Fruit fly (Drosophila melanogaster) whole organism: ENCODE data around the gene CG15922.

Source experiments
- CG8478 ChIP-seq: fragments of >200 bp; optimal IDR thresholded peaks from 2 replicates; lab custom pipeline; 2018; ENCODE audit warnings: inconsistent platforms
- Dll ChIP-seq: fragments of >200 bp; optimal IDR thresholded peaks from 2 replicates; lab custom pipeline; 2017
- EcR ChIP-seq, 2 experiments: fragments of >200 bp; optimal IDR thresholded peaks; 2 replicates each; lab custom pipeline; 2017; ENCODE audit warnings: missing biosample characterization in 2 of 2, missing genetic modification characterization in 2 of 2, missing genetic modification reagents in 2 of 2
- pan ChIP-seq: fragments of >200 bp; optimal IDR thresholded peaks from 2 replicates; lab custom pipeline; 2017
- psq ChIP-seq: fragments of >200 bp; optimal IDR thresholded peaks from 2 replicates; lab custom pipeline; 2017
- usp ChIP-seq: fragments of >200 bp; optimal IDR thresholded peaks from 2 replicates; lab custom pipeline; 2017; ENCODE audit warnings: missing biosample characterization, missing genetic modification characterization, mixed read lengths

Gene CG15922

DNA sequence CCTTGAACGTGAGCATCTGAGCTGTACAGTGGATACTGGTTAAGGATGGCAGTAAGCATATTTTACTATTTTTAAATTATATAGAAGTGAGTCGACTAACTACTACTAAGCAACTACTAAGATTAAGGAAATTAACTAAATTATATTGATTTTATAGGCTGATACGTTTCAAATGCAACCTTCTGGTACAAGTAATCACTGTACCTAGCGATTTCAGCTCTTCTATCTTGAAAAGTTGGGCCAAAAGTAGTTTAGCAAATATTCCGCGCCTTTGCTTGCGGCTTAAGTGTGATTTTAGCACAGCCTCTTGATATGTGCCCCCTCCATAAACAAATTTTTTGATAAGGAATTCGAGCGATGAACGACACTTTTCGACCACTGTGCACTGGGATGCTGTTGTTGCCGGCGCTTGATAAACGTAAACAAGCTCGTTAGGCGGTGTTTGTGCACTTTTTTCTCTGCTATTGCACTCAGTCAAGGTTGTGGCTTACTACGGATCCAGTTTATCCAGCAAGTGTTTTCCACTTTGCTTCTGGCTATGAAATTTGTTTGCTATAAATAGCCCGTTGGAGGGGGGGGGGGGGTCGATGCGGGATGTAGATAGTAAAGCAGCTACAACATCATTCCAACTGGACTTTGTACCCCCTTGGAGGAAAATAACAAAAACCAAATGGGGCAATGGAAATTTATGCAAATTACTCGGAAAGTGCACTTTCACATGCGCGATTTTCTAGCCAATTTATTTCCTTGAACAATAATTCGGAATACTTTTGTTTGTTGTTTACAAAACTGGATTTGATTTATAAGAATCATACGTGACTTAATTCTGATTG is 3.6 kb downstream of the CG15922 start:
- no peak for TF ChIP-seq CG8478 (lab: Kevin White, UChicago)
- no peak for TF ChIP-seq Dll (lab: Kevin White, UChicago)
- TF ChIP-seq EcR (GFP tag; optimal IDR thresholded peaks at IDR 0.05; lab: Kevin White, UChicago) = no peak
- TF ChIP-seq psq (lab: Kevin White, UChicago) = no peak

DNA sequence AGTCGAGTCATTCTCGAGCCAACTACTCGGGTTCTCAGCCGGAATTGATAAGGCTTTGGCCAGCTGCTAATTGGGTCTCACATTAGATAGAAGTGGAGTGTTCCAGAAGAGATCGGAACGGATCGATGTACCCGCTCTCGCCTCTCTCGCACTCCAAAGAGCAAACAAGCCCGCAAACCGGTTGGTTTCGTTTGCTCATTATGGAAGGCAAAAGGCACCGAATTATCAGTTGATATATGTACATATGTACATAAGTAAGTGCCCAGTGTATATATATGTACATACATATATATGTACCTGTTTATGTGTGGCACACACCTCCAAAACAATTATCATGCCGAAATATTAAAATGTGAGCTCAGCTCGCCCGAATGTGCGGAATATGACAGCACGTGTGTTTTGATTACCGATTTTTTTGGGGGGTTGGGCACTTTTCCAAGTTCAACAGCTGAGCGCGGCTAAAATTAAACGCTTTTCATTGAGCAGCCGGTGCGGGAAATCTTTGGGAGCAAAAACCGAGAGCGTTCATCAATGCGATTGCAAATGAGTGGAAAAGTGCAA is 4.3 kb downstream of the CG15922 start:
- no peak for TF ChIP-seq CG8478 (lab: Kevin White, UChicago)
- peak; percentile 47 for TF ChIP-seq Dll (lab: Kevin White, UChicago)

DNA sequence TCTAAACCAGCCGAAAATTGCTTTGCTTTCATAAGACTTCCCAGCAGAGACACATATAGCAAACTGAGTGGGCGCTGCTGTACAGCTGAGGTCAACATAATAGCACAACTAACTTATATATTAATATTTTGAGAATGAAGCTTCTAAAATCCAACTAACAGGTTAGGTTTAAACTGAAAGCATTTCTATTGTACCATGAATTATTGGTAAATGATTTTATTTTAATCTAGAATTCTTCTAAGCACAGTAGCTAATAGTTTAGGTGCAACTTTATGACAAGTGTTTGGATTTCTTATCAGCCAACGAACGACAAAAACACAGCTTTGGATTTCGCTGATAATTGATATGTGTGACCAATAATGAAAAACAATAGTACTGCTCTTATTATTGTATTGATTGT is 5.1 kb downstream of the CG15922 start:
- TF ChIP-seq Dll (lab: Kevin White, UChicago) = no peak
- no peak for TF ChIP-seq psq (lab: Kevin White, UChicago)
- no peak for TF ChIP-seq pan (lab: Kevin White, UChicago)
- no peak for TF ChIP-seq EcR (GFP tag; optimal IDR thresholded peaks at IDR 0.05; lab: Kevin White, UChicago)

DNA sequence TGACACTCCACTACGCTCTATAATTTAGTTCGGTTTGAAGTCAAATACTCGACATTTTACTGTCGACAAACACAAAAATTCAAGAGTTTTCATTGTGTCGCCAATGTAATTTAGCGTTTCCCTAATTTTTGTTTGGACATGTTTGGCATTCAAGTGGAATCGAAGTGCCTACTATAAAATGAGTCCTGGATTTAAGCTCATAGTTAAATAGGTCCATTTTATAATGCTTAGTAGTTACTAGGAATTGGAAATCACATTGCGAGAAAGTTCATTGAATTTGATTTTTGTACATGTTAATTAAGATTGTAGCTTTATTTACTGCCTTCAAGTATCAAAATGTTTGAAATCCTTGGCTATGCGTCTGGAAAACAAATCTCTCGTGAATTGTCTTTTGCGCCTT is 5.8 kb downstream of the CG15922 start, which contains the start of gene att-ORFB:
Gene att-ORFB, minus strand, starts transcription at position 101 of the 400 bp plus-strand sequence.
- TF ChIP-seq psq (lab: Kevin White, UChicago) (no peak), pan (lab: Kevin White, UChicago) (no peak), Dll (lab: Kevin White, UChicago) (no peak), EcR (GFP tag; optimal IDR thresholded peaks at IDR 0.05; lab: Kevin White, UChicago) (no peak), CG8478 (lab: Kevin White, UChicago) (no peak), usp (no peak)

DNA sequence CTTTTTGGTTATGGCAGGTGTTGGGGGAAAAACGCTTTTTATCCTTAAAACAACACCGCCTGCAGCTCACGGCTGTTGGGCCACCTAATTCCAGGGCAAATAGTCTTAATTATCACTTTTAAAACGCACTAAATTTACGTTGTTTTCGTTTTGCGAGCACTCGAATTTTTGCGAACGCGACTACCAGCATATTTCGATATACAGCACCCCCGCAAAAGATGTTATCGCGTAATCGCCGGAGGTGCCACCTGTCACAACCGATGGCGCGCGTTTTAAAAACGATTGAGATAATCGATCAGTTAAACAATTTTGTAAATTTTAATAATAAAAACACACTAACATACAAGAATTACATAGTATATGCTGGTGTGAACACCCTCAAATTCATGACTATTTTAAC is 8.0 kb downstream of the CG15922 start, which contains the start of gene Stat92E:
Gene Stat92E, minus strand, starts transcription at position 219 of the 400 bp plus-strand sequence.
- TF ChIP-seq psq (lab: Kevin White, UChicago) (no peak), usp (no peak), EcR (GFP tag; optimal IDR thresholded peaks at IDR 0.05; lab: Kevin White, UChicago) (no peak), CG8478 (lab: Kevin White, UChicago) (no peak), pan (lab: Kevin White, UChicago) (no peak), Dll (lab: Kevin White, UChicago) (no peak)

DNA sequence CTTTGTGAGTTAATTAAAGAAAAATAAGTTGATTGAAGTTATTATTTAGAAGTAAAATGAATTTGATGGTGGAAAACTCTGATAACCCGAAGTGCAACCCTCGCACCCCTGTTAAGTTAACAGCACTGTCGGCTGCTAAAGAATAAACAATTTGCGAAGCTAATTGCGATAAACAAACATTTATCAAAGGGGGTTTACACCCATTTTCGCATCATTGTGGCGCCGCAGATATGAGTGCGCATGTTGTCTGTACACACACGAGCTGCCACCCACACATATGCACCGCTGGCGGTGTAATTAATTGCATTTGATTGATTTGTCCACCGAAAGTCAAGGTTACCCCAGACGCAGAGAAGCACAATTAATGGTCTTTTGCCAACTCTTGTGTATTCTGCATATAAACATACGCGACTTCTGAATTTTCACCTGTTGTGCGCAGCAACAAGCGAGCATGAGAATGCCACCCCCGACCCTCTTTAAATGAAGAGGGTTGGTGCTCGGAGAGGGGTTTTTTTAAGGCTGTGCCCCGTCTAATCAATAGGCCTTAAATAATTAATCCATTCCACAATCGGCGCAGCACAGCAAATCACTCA is 8.5 kb downstream of the CG15922 start:
- TF ChIP-seq Dll (lab: Kevin White, UChicago) = no peak
- no peak for TF ChIP-seq EcR (GFP tag; optimal IDR thresholded peaks at IDR 0.05; lab: Kevin White, UChicago)
- TF ChIP-seq psq (lab: Kevin White, UChicago) = no peak
- no peak for TF ChIP-seq CG8478 (lab: Kevin White, UChicago)
- no peak for TF ChIP-seq usp
- no peak for TF ChIP-seq pan (lab: Kevin White, UChicago)

DNA sequence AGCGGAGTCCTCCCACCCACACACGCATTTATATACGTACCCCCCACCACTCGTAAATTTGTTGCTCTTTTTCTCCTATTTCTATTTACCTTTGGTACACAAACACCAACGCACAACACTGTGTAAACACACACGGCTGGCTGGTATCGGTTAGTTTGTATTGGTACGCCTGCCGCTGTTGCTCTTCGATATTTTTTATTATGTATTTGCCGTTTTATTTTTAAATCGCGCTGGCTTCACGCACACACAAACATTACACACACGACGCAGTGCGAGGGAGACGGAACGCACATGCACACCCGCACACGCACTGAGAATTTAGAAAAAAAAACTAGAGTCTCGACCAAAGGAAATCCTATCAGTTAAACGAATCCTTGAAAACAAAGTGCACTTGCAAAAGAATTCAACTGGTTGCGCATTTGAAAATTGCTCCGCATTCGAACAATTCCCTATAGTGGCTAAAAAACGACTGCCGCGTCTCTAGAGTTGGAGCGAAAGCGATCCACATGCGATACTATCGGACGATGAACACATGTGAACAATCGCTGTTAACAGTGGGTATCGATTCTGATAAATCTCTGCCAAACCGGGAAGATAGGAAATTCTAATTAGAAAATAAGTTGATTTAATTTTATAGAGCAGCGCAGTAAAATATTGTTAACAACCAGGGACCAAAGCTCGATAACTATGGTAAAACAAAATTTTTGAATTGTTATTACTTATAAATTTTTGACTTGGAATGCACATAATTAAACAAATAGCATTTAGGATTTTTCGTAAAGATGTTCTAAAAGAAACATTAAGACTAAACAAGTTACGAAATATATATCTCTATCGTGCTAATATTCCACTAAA is 9.2 kb downstream of the CG15922 start:
- TF ChIP-seq psq (lab: Kevin White, UChicago) = no peak
- TF ChIP-seq usp = no peak
- TF ChIP-seq pan (lab: Kevin White, UChicago) = no peak
- no peak for TF ChIP-seq CG8478 (lab: Kevin White, UChicago)
- no peak for TF ChIP-seq Dll (lab: Kevin White, UChicago)
- no peak for TF ChIP-seq EcR (GFP tag; optimal IDR thresholded peaks at IDR 0.05; lab: Kevin White, UChicago)

DNA sequence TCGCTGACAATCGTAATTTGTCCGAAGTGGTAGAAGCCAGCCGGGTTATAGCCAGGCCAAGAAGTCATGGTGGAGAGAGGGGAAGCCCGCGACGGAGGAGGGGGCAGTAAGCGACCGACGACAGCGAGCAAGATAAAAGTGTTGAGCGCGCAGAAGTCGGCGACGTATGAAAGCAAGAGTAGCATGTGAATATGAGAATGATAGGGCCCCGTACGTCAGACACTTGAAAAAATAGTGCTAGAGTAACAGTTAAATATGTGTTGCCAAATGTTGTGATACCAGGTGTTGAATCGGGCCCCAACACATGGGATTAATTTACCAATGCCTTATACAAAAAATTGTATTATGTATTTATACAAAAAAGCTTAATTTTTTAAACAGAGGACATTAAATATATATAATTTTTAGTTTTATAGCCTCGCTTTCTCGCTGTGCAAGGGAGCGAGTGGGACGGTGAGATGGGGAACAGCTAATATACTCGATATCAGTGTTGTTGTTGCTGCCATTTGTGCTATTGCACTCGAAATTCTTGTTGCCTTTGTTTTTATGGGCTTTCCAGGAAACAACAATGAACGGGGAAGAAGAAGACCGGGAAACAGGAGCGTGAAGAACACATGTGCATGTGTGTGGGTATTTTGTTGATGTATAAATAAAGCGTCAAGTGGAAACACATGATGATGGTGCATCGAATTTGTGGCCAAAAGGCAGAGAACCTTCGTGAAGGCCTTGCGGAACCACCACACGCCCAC is 10.1 kb downstream of the CG15922 start:
- TF ChIP-seq EcR (GFP tag; optimal IDR thresholded peaks at IDR 0.05; lab: Kevin White, UChicago) (no peak), usp (no peak), Dll (lab: Kevin White, UChicago) (no peak), psq (lab: Kevin White, UChicago) (no peak), CG8478 (lab: Kevin White, UChicago) (no peak), pan (lab: Kevin White, UChicago) (no peak)

DNA sequence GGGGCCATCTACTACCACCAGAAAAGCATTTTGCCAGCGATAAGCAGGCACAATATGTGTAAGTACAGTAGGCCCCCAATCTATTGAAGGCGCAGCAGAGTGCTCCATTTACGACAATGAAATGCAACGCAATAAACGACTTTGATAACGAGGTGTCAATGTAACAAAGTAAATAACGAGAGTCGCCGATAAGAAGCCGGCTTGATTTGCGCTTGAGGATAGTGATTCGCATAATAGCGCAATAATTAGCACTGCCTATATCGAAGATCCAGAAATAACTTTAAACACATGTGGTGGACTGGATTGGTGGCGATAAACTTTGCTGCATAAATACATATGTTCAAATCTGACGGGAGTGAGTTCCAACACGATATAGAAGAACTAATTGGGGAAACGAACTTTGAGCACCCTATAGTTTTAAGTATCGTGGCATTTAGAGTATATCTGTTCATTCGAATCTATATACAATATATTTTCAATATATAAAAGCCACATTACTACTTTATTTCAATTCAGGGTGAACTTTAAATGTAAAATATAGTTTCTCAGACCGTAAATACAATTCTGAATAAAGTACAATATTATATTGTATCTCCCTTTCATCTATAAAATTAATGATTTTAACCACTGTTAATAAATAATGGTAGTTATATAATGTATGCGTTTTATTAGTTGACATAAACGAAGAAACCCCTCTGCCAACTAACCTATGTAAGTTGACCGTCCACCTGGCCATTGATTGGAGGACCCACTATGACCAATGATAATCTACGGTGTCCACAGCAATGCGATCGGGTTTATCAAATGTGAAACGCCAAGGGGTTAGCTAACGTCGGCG is 10.8 kb downstream of the CG15922 start:
- TF ChIP-seq pan (lab: Kevin White, UChicago) = no peak
- no peak for TF ChIP-seq EcR (GFP tag; optimal IDR thresholded peaks at IDR 0.05; lab: Kevin White, UChicago)

DNA sequence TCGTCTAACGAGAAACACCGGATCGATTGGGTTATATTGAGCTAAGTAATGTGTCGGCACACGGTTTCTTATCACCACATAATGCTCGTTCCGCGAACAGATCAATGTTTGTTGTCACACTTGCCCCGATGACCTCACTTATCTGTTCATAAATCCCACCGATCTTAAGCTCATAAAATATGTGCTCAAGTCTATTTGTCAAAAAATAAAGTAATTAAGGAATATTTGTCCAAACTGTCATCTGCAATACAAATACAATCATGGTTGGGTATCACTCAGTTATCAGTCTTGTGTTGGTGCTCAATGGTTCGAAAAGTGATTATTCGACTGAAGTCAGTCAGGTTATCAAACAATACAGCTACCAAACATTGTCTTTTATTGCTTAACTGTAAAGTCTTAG is 11.8 kb downstream of the CG15922 start:
- TF ChIP-seq EcR (GFP tag; optimal IDR thresholded peaks at IDR 0.05; lab: Kevin White, UChicago) (no peak), Dll (lab: Kevin White, UChicago) (no peak), pan (lab: Kevin White, UChicago) (no peak), CG8478 (lab: Kevin White, UChicago) (no peak), usp (no peak), psq (lab: Kevin White, UChicago) (no peak)
